Fruit fly (Drosophila melanogaster) Kc167 (cell line): ENCODE measurements around the gene Lamtor4.

Experiments
- Myc ChIP-seq: fragments of >200 bp; optimal IDR thresholded peaks from 2 replicates; lab custom pipeline; 2017; ENCODE audit warnings: missing external identifiers
- psq ChIP-seq: fragments of >200 bp; optimal IDR thresholded peaks from 2 replicates; lab custom pipeline; 2017; ENCODE audit warnings: missing external identifiers
- ttk ChIP-seq: sonication (Bioruptor generic); optimal IDR thresholded peaks from 2 replicates; lab custom pipeline; 2017; ENCODE audit warnings: missing external identifiers

dm6 chr3L:3931778-3932177 is 35.1 kb downstream of the Lamtor4 start:
- TF ChIP-seq ttk (lab: Kevin White, UChicago) (no peak), Myc (lab: Kevin White, UChicago) (no peak), psq (lab: Kevin White, UChicago) (no peak)
